Fruit fly (Drosophila melanogaster) S2 (cell line): ENCODE results near the gene Or30a.

ENCODE experiments used
- CG8478 ChIP-seq: fragments of >200 bp; optimal IDR thresholded peaks from 2 replicates; lab custom pipeline; 2018
- CTCF ChIP-seq, 2 experiments: fragments of >200 bp; optimal IDR thresholded peaks; 2 replicates each; lab custom pipeline; 2018

- TF ChIP-seq CG8478 (lab: Kevin White, UChicago) (no peak), CTCF (optimal IDR thresholded peaks at IDR 0.05; lab: Kevin White, UChicago) (no peak)
Measured at dm6 chr2L:9097263-9097662, 14.4 kb upstream of the Or30a start, which contains the start of gene CG31609.
